Fruit fly (Drosophila melanogaster): Measurements from ENCODE around the gene CG3819.

CG3819 gene

dm6 chr3L:18898770-18899278 lies 23.1 kb downstream of the CG3819 start, which contains the start of gene RpL26 (continued):
- TF ChIP-seq org-1 (GFP tag; optimal IDR thresholded peaks at IDR 0.05) (peak; percentile 36), ro (GFP tag; IDR thresholded peaks at IDR 0.05) (no peak), Sin3A (optimal IDR thresholded peaks at IDR 0.05) (peak; percentile 95), bowl (GFP tag; IDR thresholded peaks at IDR 0.05) (no peak), tna (GFP tag; IDR thresholded peaks at IDR 0.05; ENCODE audit: partially characterized antibody) (peak; percentile 85), CG8478 (optimal IDR thresholded peaks at IDR 0.05) (no peak), CG4424 (GFP tag; optimal IDR thresholded peaks at IDR 0.05) (peak; percentile 58), NC2β (GFP tag; optimal IDR thresholded peaks at IDR 0.05) (peak; percentile 99), Dip2 (GFP tag; IDR thresholded peaks at IDR 0.05) (no peak), CG1792 (GFP tag; optimal IDR thresholded peaks at IDR 0.05) (peak; percentile 53), NFAT (GFP tag; IDR thresholded peaks at IDR 0.05) (peak; percentile 76), CG11695 (GFP tag; IDR thresholded peaks at IDR 0.05) (peak; percentile 64; the same call in 1 of the 3 replicates), Dbx (GFP tag; IDR thresholded peaks at IDR 0.05) (peak; percentile 88), Xbp1 (GFP tag; optimal IDR thresholded peaks at IDR 0.05) (peak; percentile 84), CG13287 (GFP tag; IDR thresholded peaks at IDR 0.05; ENCODE audit: partially characterized antibody) (peak; percentile 93), psq (GFP tag; optimal IDR thresholded peaks at IDR 0.05) (peak; percentile 36), phol (tag; optimal IDR thresholded peaks at IDR 0.05) (peak; percentile 80), Lpt (GFP tag; optimal IDR thresholded peaks at IDR 0.05) (no peak), p53 (GFP tag; optimal IDR thresholded peaks at IDR 0.05) (peak; percentile 79), CG12942 (GFP tag; optimal IDR thresholded peaks at IDR 0.05) (peak; percentile 71), exex (tag; optimal IDR thresholded peaks at IDR 0.05) (peak; percentile 45), zfh1 (GFP tag; IDR thresholded peaks at IDR 0.05) (no peak; the same call in 2 of the 3 replicates), amos (GFP tag; IDR thresholded peaks at IDR 0.05; ENCODE audit: partially characterized antibody) (peak; percentile 93), CG11247 (GFP tag; IDR thresholded peaks at IDR 0.05) (peak; percentile 67), CG14710 (tag; optimal IDR thresholded peaks at IDR 0.05) (peak; percentile 87), CG4820 (GFP tag; optimal IDR thresholded peaks at IDR 0.05) (peak; percentile 37), Stat92E (GFP tag; optimal IDR thresholded peaks at IDR 0.05) (peak in 1 of 3 experiments; percentile 81), Lhr (GFP tag; optimal IDR thresholded peaks at IDR 0.05) (peak; percentile 92), CG3281 (GFP tag; optimal IDR thresholded peaks at IDR 0.05) (peak; percentile 72), wdn (GFP tag; IDR thresholded peaks at IDR 0.05) (no peak), CG31224 (GFP tag; IDR thresholded peaks at IDR 0.05) (peak; percentile 53), Oli (tag; optimal IDR thresholded peaks at IDR 0.05) (peak; percentile 51), Hand (GFP tag; optimal IDR thresholded peaks at IDR 0.05) (no peak), hbn (GFP tag; IDR thresholded peaks at IDR 0.05; ENCODE audit: partially characterized antibody) (peak; percentile 95), Camta (GFP tag; optimal IDR thresholded peaks at IDR 0.05) (peak; percentile 68), CG5180 (GFP tag; optimal IDR thresholded peaks at IDR 0.05) (no peak), CG18599 (GFP tag; optimal IDR thresholded peaks at IDR 0.05) (no peak), zfh2 (GFP tag; optimal IDR thresholded peaks at IDR 0.05) (peak; percentile 85), CG10959 (GFP tag; IDR thresholded peaks at IDR 0.05) (peak; percentile 46; the same call in 1 of the 2 replicates), chinmo (GFP tag; IDR thresholded peaks at IDR 0.05; ENCODE audit: partially characterized antibody) (peak; percentile 89), rib (GFP tag; IDR thresholded peaks at IDR 0.05) (no peak), ato (GFP tag; IDR thresholded peaks at IDR 0.05; ENCODE audit: partially characterized antibody) (peak; percentile 76), Abd-B (GFP tag; optimal IDR thresholded peaks at IDR 0.05) (peak; percentile 61), ab (GFP tag; optimal IDR thresholded peaks at IDR 0.05) (peak; percentile 14), vnd (GFP tag; IDR thresholded peaks at IDR 0.05; ENCODE audit: partially characterized antibody) (peak; percentile 98), pros (GFP tag; optimal IDR thresholded peaks at IDR 0.05) (no peak), CG14667 (GFP tag; IDR thresholded peaks at IDR 0.05) (no peak; the same call in 1 of the 2 replicates), CG18619 (GFP tag; optimal IDR thresholded peaks at IDR 0.05) (peak; percentile 73), Blimp-1 (GFP tag; optimal IDR thresholded peaks at IDR 0.05) (no peak), H15 (GFP tag; IDR thresholded peaks at IDR 0.05) (peak; percentile 71; the same call in 1 of the 3 replicates)

Measured in whole organism, embryonic.